Worm (Caenorhabditis elegans) whole organism, L4 larva: ENCODE results near the gene W06A7.4.

Experiments used
- F26F4.8 ChIP-seq: fragments of 200-800 bp; sonication (Bioruptor generic); conservative IDR thresholded peaks from 2 replicates; pipeline ENCODE4 v1.3.6; 2022; ENCODE audit warnings: missing genetic modification characterization, missing compliant biosample characterization
- F49E8.2 ChIP-seq: sonication (generic microtip); optimal IDR thresholded peaks from 2 replicates; lab custom pipeline; 2016; ENCODE audit warnings: missing compliant biosample characterization, mild to moderate bottlenecking, missing genetic modification characterization, borderline replicate concordance
- T26A8.4 ChIP-seq: fragments of 200-800 bp; sonication (Bioruptor generic); IDR thresholded peaks from 2 replicates; pipeline ENCODE4 v1.3.6; 2022; ENCODE audit warnings: missing genetic modification characterization, missing compliant biosample characterization
- Y48G9A.11 ChIP-seq: fragments of 200-800 bp; sonication (Bioruptor generic); IDR thresholded peaks from 2 replicates; pipeline ENCODE4 v1.3.6; 2022; ENCODE audit warnings: missing genetic modification reagents, missing genetic modification characterization, missing compliant biosample characterization
- Y5F2A.4 ChIP-seq: fragments of 200-800 bp; sonication (Bioruptor generic); optimal IDR thresholded peaks from 2 replicates; lab custom pipeline; 2018; ENCODE audit warnings: mild to moderate bottlenecking, missing genetic modification characterization, missing compliant biosample characterization
- aha-1 ChIP-seq: fragments of 150-350 bp; peaks from one replicate; lab custom pipeline; 2014; ENCODE audit warnings: missing biosample characterization, missing genetic modification characterization
- ama-1 ChIP-seq: fragments of 150-350 bp; optimal IDR thresholded peaks from 2 replicates; lab custom pipeline; 2014; ENCODE audit warnings: inconsistent platforms, mixed read lengths
- attf-4 ChIP-seq: sonication (generic microtip); optimal IDR thresholded peaks from 3 replicates; lab custom pipeline; 2017; ENCODE audit warnings: missing biosample characterization, missing genetic modification characterization
- ceh-28 ChIP-seq: fragments of 150-350 bp; optimal IDR thresholded peaks from 2 replicates; lab custom pipeline; 2014; ENCODE audit warnings: missing biosample characterization, missing genetic modification reagents, missing genetic modification characterization
- ceh-44 ChIP-seq: fragments of 200-800 bp; sonication (Bioruptor generic); IDR thresholded peaks from 2 replicates; pipeline ENCODE4 v1.3.6; 2022; ENCODE audit warnings: missing genetic modification reagents, missing genetic modification characterization, missing compliant biosample characterization
- ceh-82 ChIP-seq: sonication (generic microtip); optimal IDR thresholded peaks from 2 replicates; lab custom pipeline; 2017; ENCODE audit warnings: missing biosample characterization, missing genetic modification characterization
- ces-1 ChIP-seq: fragments of 150-350 bp; sonication (generic microtip); optimal IDR thresholded peaks from 4 replicates; lab custom pipeline; 2014; ENCODE audit warnings: missing biosample characterization, missing genetic modification reagents, missing genetic modification characterization
- cey-2 ChIP-seq: sonication (generic microtip); optimal IDR thresholded peaks from 3 replicates; lab custom pipeline; 2017; ENCODE audit warnings: missing genetic modification characterization, mild to moderate bottlenecking, missing compliant biosample characterization, antibody characterized with exemption, borderline replicate concordance; ENCODE audit not compliant: insufficient read depth
- ctbp-1 ChIP-seq: fragments of 200-800 bp; sonication (Bioruptor generic); IDR thresholded peaks from 2 replicates; pipeline ENCODE4 v1.3.6; 2022; ENCODE audit warnings: missing genetic modification reagents, missing genetic modification characterization, missing compliant biosample characterization
- daf-12 ChIP-seq: fragments of 150-350 bp; optimal IDR thresholded peaks from 2 replicates; lab custom pipeline; 2014; ENCODE audit warnings: missing biosample characterization, missing genetic modification reagents, missing genetic modification characterization
- daf-16 ChIP-seq, 3 experiments: sonication (generic microtip); optimal IDR thresholded peaks; 2 replicates each; lab custom pipeline; 2016 to 2017; ENCODE audit warnings: missing genetic modification characterization in 3 of 3, missing genetic modification reagents in 3 of 3, mild to moderate bottlenecking in 2 of 3, missing compliant biosample characterization in 2 of 3, missing biosample characterization in 1 of 3, moderate library complexity in 1 of 3
- dmd-8 ChIP-seq: fragments of 200-800 bp; sonication (Bioruptor generic); IDR thresholded peaks from 2 replicates; pipeline ENCODE4 v1.3.6; 2022; ENCODE audit warnings: missing genetic modification characterization, missing compliant biosample characterization
- dmd-9 ChIP-seq: fragments of 200-800 bp; sonication (Bioruptor generic); IDR thresholded peaks from 2 replicates; pipeline ENCODE4 v1.3.6; 2022; ENCODE audit warnings: missing genetic modification reagents, missing genetic modification characterization, missing compliant biosample characterization
- egl-27 ChIP-seq: sonication (generic microtip); optimal IDR thresholded peaks from 3 replicates; lab custom pipeline; 2017; ENCODE audit warnings: missing biosample characterization, missing genetic modification reagents, missing genetic modification characterization
- egl-43 ChIP-seq: fragments of 200-800 bp; sonication (Bioruptor generic); IDR thresholded peaks from 2 replicates; pipeline ENCODE4 v1.3.6; 2022; ENCODE audit warnings: missing genetic modification reagents, missing genetic modification characterization, missing compliant biosample characterization
- fkh-10 ChIP-seq: fragments of 150-350 bp; optimal IDR thresholded peaks from 2 replicates; lab custom pipeline; 2014; ENCODE audit warnings: missing biosample characterization, missing genetic modification reagents, missing genetic modification characterization
- fos-1 ChIP-seq: fragments of 150-350 bp; optimal IDR thresholded peaks from 2 replicates; lab custom pipeline; 2014; ENCODE audit warnings: missing biosample characterization, missing genetic modification characterization
- gei-8 ChIP-seq: fragments of 200-800 bp; sonication (Bioruptor generic); optimal IDR thresholded peaks from 2 replicates; lab custom pipeline; 2018; ENCODE audit warnings: mild to moderate bottlenecking, missing genetic modification characterization, missing compliant biosample characterization
- hlh-11 ChIP-seq: fragments of 200-800 bp; sonication (Bioruptor generic); optimal IDR thresholded peaks from 2 replicates; lab custom pipeline; 2018; ENCODE audit warnings: mild to moderate bottlenecking, missing genetic modification characterization, missing compliant biosample characterization
- lim-7 ChIP-seq: fragments of 200-800 bp; sonication (Bioruptor generic); IDR thresholded peaks from 2 replicates; pipeline ENCODE4 v1.3.6; 2022; ENCODE audit warnings: missing genetic modification characterization, missing compliant biosample characterization
- lin-1 ChIP-seq: fragments of 200-800 bp; sonication (Bioruptor generic); IDR thresholded peaks from 2 replicates; pipeline ENCODE4 v1.3.6; 2022; ENCODE audit warnings: missing genetic modification reagents, missing genetic modification characterization, missing compliant biosample characterization
- lin-15B ChIP-seq: fragments of 150-350 bp; sonication (generic microtip); optimal IDR thresholded peaks from 3 replicates; lab custom pipeline; 2014; ENCODE audit warnings: missing biosample characterization, missing genetic modification characterization
- lin-38 ChIP-seq: fragments of 200-800 bp; sonication (Bioruptor generic); IDR thresholded peaks from 2 replicates; pipeline ENCODE4 v1.3.6; 2022; ENCODE audit warnings: missing genetic modification reagents, missing genetic modification characterization, missing compliant biosample characterization
- lin-39 ChIP-seq: fragments of 150-350 bp; optimal IDR thresholded peaks from 2 replicates; lab custom pipeline; 2014; ENCODE audit warnings: missing biosample characterization, missing genetic modification reagents, missing genetic modification characterization
- lir-3 ChIP-seq: sonication (generic microtip); optimal IDR thresholded peaks from 2 replicates; lab custom pipeline; 2016; ENCODE audit warnings: mild to moderate bottlenecking, missing genetic modification characterization, missing compliant biosample characterization
- lsy-2 ChIP-seq, 2 experiments: fragments of 150-350 bp in 1 of 2; sonication (generic microtip) in 1 of 2; optimal IDR thresholded peaks; 2 replicates each; lab custom pipeline; 2014 to 2017; ENCODE audit warnings: missing biosample characterization in 2 of 2, missing genetic modification characterization in 2 of 2
- mdl-1 ChIP-seq, 2 experiments: fragments of 150-350 bp in 1 of 2; sonication (generic microtip) in 1 of 2; optimal IDR thresholded peaks; 2 replicates each; lab custom pipeline; 2014 to 2017; ENCODE audit warnings: missing biosample characterization in 2 of 2, missing genetic modification characterization in 2 of 2
- mdt-29 ChIP-seq: fragments of 200-800 bp; sonication (Bioruptor generic); IDR thresholded peaks from 2 replicates; pipeline ENCODE4 v1.3.6; 2022; ENCODE audit warnings: missing genetic modification reagents, missing genetic modification characterization, missing compliant biosample characterization
- mes-2 ChIP-seq: sonication (generic microtip); optimal IDR thresholded peaks from 2 replicates; lab custom pipeline; 2016; ENCODE audit warnings: missing genotype, mild to moderate bottlenecking, missing genetic modification characterization, missing compliant biosample characterization; ENCODE audit not compliant: poor library complexity, severe bottlenecking
- mxl-3 ChIP-seq: fragments of 200-800 bp; sonication (Bioruptor generic); optimal IDR thresholded peaks from 2 replicates; lab custom pipeline; 2018; ENCODE audit warnings: mild to moderate bottlenecking, missing genetic modification characterization, missing compliant biosample characterization
- nhr-102 ChIP-seq: sonication (generic microtip); optimal IDR thresholded peaks from 2 replicates; lab custom pipeline; 2016; ENCODE audit warnings: mild to moderate bottlenecking, missing genetic modification characterization, moderate library complexity, missing compliant biosample characterization
- nhr-11 ChIP-seq: fragments of 150-350 bp; optimal IDR thresholded peaks from 2 replicates; lab custom pipeline; 2014; ENCODE audit warnings: missing biosample characterization, missing genetic modification characterization
- nhr-237 ChIP-seq: sonication (generic microtip); optimal IDR thresholded peaks from 2 replicates; lab custom pipeline; 2017; ENCODE audit warnings: missing biosample characterization, missing genetic modification characterization
- nhr-25 ChIP-seq: sonication (generic microtip); optimal IDR thresholded peaks from 2 replicates; lab custom pipeline; 2017; ENCODE audit warnings: missing genetic modification characterization, mild to moderate bottlenecking, missing compliant biosample characterization, antibody characterized with exemption, moderate library complexity, borderline replicate concordance; ENCODE audit not compliant: insufficient read depth
- nhr-41 ChIP-seq: fragments of 200-800 bp; sonication (Bioruptor generic); IDR thresholded peaks from 2 replicates; pipeline ENCODE4 v1.3.6; 2022; ENCODE audit warnings: missing genetic modification reagents, missing genetic modification characterization, missing compliant biosample characterization
- nhr-48 ChIP-seq: sonication (generic microtip); optimal IDR thresholded peaks from 2 replicates; lab custom pipeline; 2016; ENCODE audit warnings: mild to moderate bottlenecking, missing genetic modification characterization, missing compliant biosample characterization
- nhr-6 ChIP-seq: fragments of 150-350 bp; optimal IDR thresholded peaks from 2 replicates; lab custom pipeline; 2014; ENCODE audit warnings: missing biosample characterization, missing genetic modification characterization
- pha-4 ChIP-seq, 2 experiments: fragments of 150-350 bp in 1 of 2; fragments of 200-800 bp in 1 of 2; sonication (Bioruptor generic) in 1 of 2; IDR thresholded peaks in 1 of 2; optimal IDR thresholded peaks in 1 of 2; 2 replicates each; pipeline versions ENCODE4 v1.3.6 to Lab custom; 2014 to 2022; ENCODE audit warnings: missing genetic modification characterization in 2 of 2, missing genetic modification reagents in 2 of 2, missing biosample characterization in 1 of 2, missing compliant biosample characterization in 1 of 2
- sdz-12 ChIP-seq: fragments of 200-800 bp; sonication (Bioruptor generic); optimal IDR thresholded peaks from 2 replicates; lab custom pipeline; 2018; ENCODE audit warnings: mild to moderate bottlenecking, missing genetic modification characterization, missing compliant biosample characterization
- set-16 ChIP-seq: fragments of 200-800 bp; sonication (Bioruptor generic); IDR thresholded peaks from 2 replicates; pipeline ENCODE4 v1.3.6; 2022; ENCODE audit warnings: missing genetic modification reagents, missing genetic modification characterization, missing compliant biosample characterization
- unc-39 ChIP-seq: sonication (generic microtip); optimal IDR thresholded peaks from 2 replicates; lab custom pipeline; 2017; ENCODE audit warnings: missing biosample characterization, missing genetic modification characterization
- zag-1 ChIP-seq: fragments of 150-350 bp; optimal IDR thresholded peaks from 2 replicates; lab custom pipeline; 2014; ENCODE audit warnings: missing biosample characterization, missing genetic modification characterization
- zfp-3 ChIP-seq: fragments of 200-800 bp; sonication (Bioruptor generic); conservative IDR thresholded peaks from 2 replicates; pipeline ENCODE4 v1.3.6; 2022; ENCODE audit warnings: missing genetic modification reagents, missing genetic modification characterization, missing compliant biosample characterization
- zip-2 ChIP-seq: fragments of 150-350 bp; optimal IDR thresholded peaks from 2 replicates; lab custom pipeline; 2014; ENCODE audit warnings: missing biosample characterization, missing genetic modification characterization

W06A7.4 gene

DNA sequence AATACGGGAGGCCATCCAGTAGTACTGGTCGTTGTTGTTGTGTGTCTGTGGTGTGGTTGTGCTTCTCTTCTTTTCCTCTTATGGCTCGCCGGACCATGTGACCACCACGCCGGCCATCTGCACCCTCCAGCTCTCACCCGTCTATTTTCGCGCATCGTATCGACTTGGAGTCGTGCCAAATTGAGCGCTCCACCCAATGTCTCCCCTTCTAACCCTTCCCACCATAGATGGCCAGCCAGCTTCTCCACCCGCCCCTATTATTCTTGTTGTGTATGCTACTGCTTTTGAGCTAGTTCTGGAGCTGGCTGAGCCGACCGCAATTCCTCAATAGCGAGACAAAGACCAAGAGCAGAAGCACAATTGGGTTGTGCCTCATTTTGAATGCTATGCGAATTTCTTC is 9.0 kb downstream of the W06A7.4 start (continued):
- TF ChIP-seq daf-16 (GFP tag; optimal IDR thresholded peaks at IDR 0.05; lab: Kevin White, UChicago) (no peak), daf-16 (tag; optimal IDR thresholded peaks at IDR 0.05; lab: Kevin White, UChicago) (no peak), lin-39 (tag; lab: Kevin White, UChicago) (no peak), zag-1 (tag; lab: Kevin White, UChicago) (no peak), nhr-102 (tag; lab: Kevin White, UChicago) (no peak), ces-1 (no peak), unc-39 (tag; lab: Kevin White, UChicago) (no peak), Y5F2A.4 (GFP tag; lab: Kevin White, UChicago) (no peak), pha-4 (GFP tag; IDR thresholded peaks at IDR 0.05; lab: Robert Waterston, UW) (no peak), pha-4 (tag; optimal IDR thresholded peaks at IDR 0.05; lab: Kevin White, UChicago) (no peak), nhr-11 (tag; lab: Kevin White, UChicago) (no peak), ceh-28 (tag; lab: Kevin White, UChicago) (no peak), set-16 (peak; percentile 68), mxl-3 (GFP tag; lab: Kevin White, UChicago) (peak; percentile 57), nhr-25 (tag; lab: Kevin White, UChicago) (no peak), lin-15B (no peak), attf-4 (tag; lab: Kevin White, UChicago) (no peak), ceh-44 (GFP tag; lab: Robert Waterston, UW) (no peak), hlh-11 (tag; lab: Kevin White, UChicago) (peak; percentile 20), aha-1 (peak; percentile 98), daf-12 (tag; lab: Kevin White, UChicago) (no peak), ceh-82 (no peak), nhr-237 (no peak), fkh-10 (peak; percentile 6), F26F4.8 (no peak), T26A8.4 (GFP tag; lab: Robert Waterston, UW) (0 out of 2 replicates have a peak, but pooled peaks have one; percentile 7), cey-2 (tag; lab: Kevin White, UChicago) (no peak), ama-1 (lab: Kevin White, UChicago) (no peak), lsy-2 (tag; optimal IDR thresholded peaks at IDR 0.05; lab: Kevin White, UChicago) (peak in 1 of 2 experiments; percentile 0), zfp-3 (GFP tag; lab: Robert Waterston, UW) (no peak), egl-27 (no peak), mdt-29 (GFP tag; lab: Robert Waterston, UW) (no peak), Y48G9A.11 (GFP tag; lab: Robert Waterston, UW) (no peak), mdl-1 (tag; optimal IDR thresholded peaks at IDR 0.05; lab: Kevin White, UChicago) (peak in 1 of 2 experiments; percentile 77), gei-8 (GFP tag; lab: Kevin White, UChicago) (no peak), lir-3 (tag; lab: Kevin White, UChicago) (no peak), mes-2 (no peak), nhr-6 (no peak), lin-1 (GFP tag; lab: Robert Waterston, UW) (no peak), lin-38 (GFP tag; lab: Robert Waterston, UW) (no peak), F49E8.2 (tag; lab: Kevin White, UChicago) (no peak), nhr-48 (tag; lab: Kevin White, UChicago) (no peak), lim-7 (GFP tag; lab: Robert Waterston, UW) (0 out of 2 replicates have a peak, but pooled peaks have one; percentile 4), zip-2 (tag; lab: Kevin White, UChicago) (no peak), nhr-41 (GFP tag; lab: Robert Waterston, UW) (no peak), dmd-9 (GFP tag; lab: Robert Waterston, UW) (no peak), fos-1 (tag; lab: Kevin White, UChicago) (no peak), sdz-12 (GFP tag; lab: Kevin White, UChicago) (no peak), egl-43 (GFP tag; lab: Robert Waterston, UW) (peak; percentile 71), dmd-8 (no peak), ctbp-1 (peak; percentile 54; the same call in 1 of the 2 replicates)
- TF ChIP-seq, all 104 proteins: peak for 16
